Worm (Caenorhabditis elegans): ENCODE measurements around the gene scd-1.
A peak's percentile ranks its signal among the peaks of the same experiment; 100 is the strongest.

scd-1 gene

DNA sequence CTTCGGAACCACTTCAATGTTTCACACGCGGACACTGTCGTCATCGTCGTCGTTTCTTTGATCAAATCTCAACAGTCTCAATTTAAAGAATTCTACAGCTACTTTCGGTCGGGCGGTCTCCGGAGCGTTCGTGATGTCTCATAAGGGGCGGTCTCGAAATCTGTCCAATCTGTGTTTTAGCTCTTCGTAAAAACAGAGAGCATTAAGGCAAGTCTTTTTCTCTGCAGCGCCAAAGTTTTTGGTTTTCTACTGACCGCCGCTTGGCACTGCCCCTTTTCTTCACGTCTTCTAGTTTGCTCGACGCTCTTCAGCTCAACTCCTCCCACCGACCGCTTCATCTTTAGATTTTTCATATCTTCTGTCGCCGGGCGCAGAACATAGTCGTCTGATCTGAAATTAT is 33.1 kb downstream of the scd-1 start, which contains the start of gene lips-1:
Gene lips-1, plus strand, starts transcription at position 301 of the 400 bp plus-strand sequence.
- TF ChIP-seq sem-4 (tag; optimal IDR thresholded peaks at IDR 0.05) (no peak), Y55F3AM.14 (GFP tag; optimal IDR thresholded peaks at IDR 0.05) (no peak)

DNA sequence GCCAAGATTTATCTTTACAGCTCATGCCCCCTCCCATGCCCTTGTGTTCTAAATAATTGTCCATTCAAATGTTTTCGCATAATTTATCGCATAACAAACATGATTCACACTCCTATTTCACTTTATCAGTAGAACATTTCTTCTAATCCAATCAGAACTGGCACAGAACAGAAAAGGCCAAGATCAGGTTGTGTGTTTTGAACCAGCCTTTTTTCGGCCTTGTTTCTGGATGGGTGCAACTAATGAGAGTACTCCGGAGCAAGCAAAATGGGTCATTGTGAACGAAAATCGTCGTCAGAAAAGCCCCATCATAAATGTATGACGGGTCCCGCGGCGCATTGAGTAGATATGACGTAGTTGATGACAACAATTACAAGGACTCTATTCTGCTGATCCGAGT is 34.5 kb downstream of the scd-1 start:
- no peak for TF ChIP-seq sem-4 (tag; optimal IDR thresholded peaks at IDR 0.05)
- no peak for TF ChIP-seq Y55F3AM.14 (GFP tag; optimal IDR thresholded peaks at IDR 0.05)
- TF ChIP-seq nhr-12 (tag; optimal IDR thresholded peaks at IDR 0.05), result no peak
- TF ChIP-seq sma-9 (GFP tag; optimal IDR thresholded peaks at IDR 0.05), result no peak
- no peak for TF ChIP-seq sma-9 (tag; optimal IDR thresholded peaks at IDR 0.05)
- no peak for TF ChIP-seq nhr-129 (tag; optimal IDR thresholded peaks at IDR 0.05)
- TF ChIP-seq nhr-10 (tag; optimal IDR thresholded peaks at IDR 0.05), result no peak
- TF ChIP-seq nhr-11 (tag; optimal IDR thresholded peaks at IDR 0.05), result no peak
- TF ChIP-seq elt-1 (tag; optimal IDR thresholded peaks at IDR 0.05), result no peak
- no peak for TF ChIP-seq lsy-2 (tag; optimal IDR thresholded peaks at IDR 0.05)
- TF ChIP-seq nhr-25 (tag; optimal IDR thresholded peaks at IDR 0.05), result no peak
- no peak for TF ChIP-seq ztf-4 (tag; optimal IDR thresholded peaks at IDR 0.05)
- TF ChIP-seq unc-62 (GFP tag; optimal IDR thresholded peaks at IDR 0.05), result no peak

DNA sequence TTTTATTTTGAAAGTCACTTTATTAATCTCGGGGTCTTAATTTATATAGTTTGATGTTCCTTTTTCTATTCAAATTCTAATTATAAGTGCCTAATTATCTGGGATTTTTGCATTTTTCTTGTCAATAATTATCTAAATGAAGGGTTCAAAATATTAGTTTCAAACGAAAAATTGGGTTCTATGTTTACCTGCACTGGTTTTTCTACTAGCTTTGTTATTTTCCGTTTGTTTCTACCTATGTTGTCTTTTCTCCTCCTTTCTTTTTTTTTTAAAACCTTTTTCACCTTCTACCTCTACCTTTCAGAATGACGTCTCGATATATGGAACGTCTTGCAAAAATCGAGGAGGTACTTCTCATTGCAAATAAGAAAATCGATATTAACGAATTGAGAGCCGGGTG is 40.8 kb downstream of the scd-1 start, which contains the start of gene tbc-13:
Gene tbc-13, plus strand, starts transcription at position 301 of the 400 bp plus-strand sequence.
- TF ChIP-seq ztf-11 (tag; optimal IDR thresholded peaks at IDR 0.05) (no peak), sem-4 (tag; optimal IDR thresholded peaks at IDR 0.05) (no peak), unc-62 (GFP tag; optimal IDR thresholded peaks at IDR 0.05) (no peak), alr-1 (tag; optimal IDR thresholded peaks at IDR 0.05) (no peak)

DNA sequence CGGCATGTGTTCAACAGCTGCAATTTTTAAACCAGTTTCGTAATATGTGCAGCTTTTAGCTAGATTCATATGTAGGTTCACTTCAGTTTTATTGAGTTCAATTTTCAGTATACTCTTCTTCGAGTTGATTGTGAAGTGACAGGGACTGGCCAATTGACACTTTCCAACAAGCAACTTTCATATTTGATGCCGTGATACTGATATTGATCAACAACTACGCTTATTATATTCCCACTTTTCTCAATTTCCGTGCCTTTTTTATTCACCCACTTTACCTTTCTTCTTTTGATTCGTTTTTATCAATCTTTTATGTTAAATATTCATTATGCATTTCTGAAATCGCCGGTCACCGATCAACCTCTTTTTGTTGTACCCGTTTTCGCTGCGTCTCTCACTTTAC is 41.5 kb downstream of the scd-1 start:
- TF ChIP-seq ztf-11 (tag; optimal IDR thresholded peaks at IDR 0.05) (no peak), dmd-4 (tag; optimal IDR thresholded peaks at IDR 0.05) (no peak), nhr-237 (tag; optimal IDR thresholded peaks at IDR 0.05) (no peak), snpc-4 (tag; optimal IDR thresholded peaks at IDR 0.05) (no peak), F13H6.1 (tag; optimal IDR thresholded peaks at IDR 0.05) (no peak), lsy-2 (tag; optimal IDR thresholded peaks at IDR 0.05) (no peak), C34F6.9 (tag; optimal IDR thresholded peaks at IDR 0.05) (no peak), crh-2 (tag; optimal IDR thresholded peaks at IDR 0.05) (no peak), R02D3.7 (tag; optimal IDR thresholded peaks at IDR 0.05) (no peak), mdl-1 (tag; optimal IDR thresholded peaks at IDR 0.05) (no peak), unc-39 (tag; optimal IDR thresholded peaks at IDR 0.05) (no peak), mab-5 (tag; optimal IDR thresholded peaks at IDR 0.05) (no peak), sma-9 (GFP tag; optimal IDR thresholded peaks at IDR 0.05) (no peak), sma-9 (tag; optimal IDR thresholded peaks at IDR 0.05) (no peak)

DNA sequence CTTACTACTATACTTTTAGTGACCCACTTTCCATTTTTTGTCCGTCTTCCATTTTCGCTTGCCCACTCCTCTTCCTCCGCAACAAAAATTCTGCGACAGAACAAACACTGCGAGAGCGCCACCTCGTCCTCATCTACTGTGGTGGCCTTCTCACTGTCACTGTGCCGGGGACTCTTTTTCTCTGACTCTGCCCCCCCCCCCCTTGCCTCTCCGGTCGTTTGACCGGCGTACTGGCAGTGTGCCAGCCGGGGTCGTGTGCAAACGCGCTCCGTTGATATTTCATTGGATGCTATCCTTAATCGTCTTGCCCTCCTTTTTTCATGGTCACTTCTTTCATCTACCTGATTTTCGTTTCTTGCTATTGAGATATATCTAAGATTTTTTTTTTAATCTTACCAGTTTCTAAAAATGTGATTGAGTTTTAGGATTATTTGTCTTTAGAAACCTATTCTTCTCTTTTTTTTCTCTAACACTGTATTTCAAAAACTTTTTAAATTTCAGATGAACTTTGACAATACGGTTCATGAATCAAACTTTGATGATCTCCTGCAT is 45.1 kb downstream of the scd-1 start, which contains the start of gene atf-6:
Gene atf-6, plus strand, starts transcription at position 502 of the 552 bp plus-strand sequence.
- TF ChIP-seq nhr-12 (tag; optimal IDR thresholded peaks at IDR 0.05) (no peak), R02D3.7 (tag; optimal IDR thresholded peaks at IDR 0.05) (no peak), Y55F3AM.14 (GFP tag; optimal IDR thresholded peaks at IDR 0.05) (peak; percentile 64), blmp-1 (tag; optimal IDR thresholded peaks at IDR 0.05; ENCODE audit: insufficient read depth) (peak; percentile 41), skn-1 (tag; optimal IDR thresholded peaks at IDR 0.05) (no peak), zag-1 (tag; optimal IDR thresholded peaks at IDR 0.05) (peak; percentile 90), sem-4 (tag; optimal IDR thresholded peaks at IDR 0.05) (peak; percentile 77), ztf-1 (GFP tag; conservative IDR thresholded peaks at IDR 0.05) (no peak), nhr-11 (tag; optimal IDR thresholded peaks at IDR 0.05) (no peak), mdl-1 (tag; optimal IDR thresholded peaks at IDR 0.05) (peak; percentile 29 to 79), nhr-10 (tag; optimal IDR thresholded peaks at IDR 0.05) (no peak), elt-3 (tag; optimal IDR thresholded peaks at IDR 0.05) (no peak), ceh-16 (tag; optimal IDR thresholded peaks at IDR 0.05) (peak; percentile 76), lin-11 (tag; optimal IDR thresholded peaks at IDR 0.05) (peak; percentile 61), snpc-4 (tag; optimal IDR thresholded peaks at IDR 0.05) (peak; percentile 37), mbf-1 (tag; optimal IDR thresholded peaks at IDR 0.05) (no peak), aly-2 (tag; optimal IDR thresholded peaks at IDR 0.05) (no peak), crh-2 (tag; optimal IDR thresholded peaks at IDR 0.05) (peak; percentile 84), ama-1 (optimal IDR thresholded peaks at IDR 0.05) (no peak), egl-27 (tag; optimal IDR thresholded peaks at IDR 0.05) (peak; percentile 40), ztf-4 (tag; optimal IDR thresholded peaks at IDR 0.05) (peak; percentile 52), lsy-2 (tag; optimal IDR thresholded peaks at IDR 0.05) (peak in 1 of 2 experiments; percentile 77), nhr-6 (tag; optimal IDR thresholded peaks at IDR 0.05) (peak; percentile 31), nhr-237 (tag; optimal IDR thresholded peaks at IDR 0.05) (no peak), nhr-21 (tag; optimal IDR thresholded peaks at IDR 0.05) (peak; percentile 73), gmeb-1 (tag; optimal IDR thresholded peaks at IDR 0.05) (peak; percentile 71), ZK546.5 (tag; optimal IDR thresholded peaks at IDR 0.05) (no peak), F13H6.1 (tag; optimal IDR thresholded peaks at IDR 0.05) (peak; percentile 95), lin-13 (GFP tag; optimal IDR thresholded peaks at IDR 0.05) (peak; percentile 85), nhr-77 (tag; optimal IDR thresholded peaks at IDR 0.05) (no peak), fos-1 (tag; optimal IDR thresholded peaks at IDR 0.05) (peak; percentile 72), elt-1 (tag; optimal IDR thresholded peaks at IDR 0.05) (no peak), ceh-82 (tag; optimal IDR thresholded peaks at IDR 0.05) (peak; percentile 52), dmd-4 (tag; optimal IDR thresholded peaks at IDR 0.05) (no peak)
